Worm (Caenorhabditis elegans) whole organism, young adult: Measurements from ENCODE around the gene C14A4.6.

Experiments used
- B0019.2 ChIP-seq: fragments of 200-800 bp; sonication (Bioruptor generic); conservative IDR thresholded peaks from 2 replicates; pipeline ENCODE4 v1.3.6; 2022; ENCODE audit warnings: missing genetic modification reagents, missing genetic modification characterization, missing compliant biosample characterization
- B0035.1 ChIP-seq: sonication (generic microtip); optimal IDR thresholded peaks from 2 replicates; lab custom pipeline; 2016; ENCODE audit warnings: missing genetic modification characterization, mild to moderate bottlenecking, missing compliant biosample characterization, missing genotype, missing genetic modification reagents
- C06A6.2 ChIP-seq: fragments of 200-800 bp; sonication (Bioruptor generic); conservative IDR thresholded peaks from 2 replicates; pipeline ENCODE4 v1.3.6; 2022; ENCODE audit warnings: missing genetic modification characterization, missing compliant biosample characterization
- F10E7.11 ChIP-seq: sonication (generic microtip); optimal IDR thresholded peaks from 2 replicates; lab custom pipeline; 2017; ENCODE audit warnings: mild to moderate bottlenecking, missing genetic modification characterization, moderate library complexity, missing compliant biosample characterization
- F22D6.2 ChIP-seq: sonication (generic microtip); optimal IDR thresholded peaks from 2 replicates; lab custom pipeline; 2016; ENCODE audit warnings: mild to moderate bottlenecking, missing genetic modification characterization, missing compliant biosample characterization
- F23B12.7 ChIP-seq: sonication (generic microtip); optimal IDR thresholded peaks from 2 replicates; lab custom pipeline; 2017; ENCODE audit warnings: missing genetic modification characterization, mild to moderate bottlenecking, missing compliant biosample characterization, antibody characterized with exemption, moderate library complexity; ENCODE audit not compliant: insufficient read depth
- F57A8.1 ChIP-seq: fragments of 200-800 bp; sonication (Bioruptor generic); optimal IDR thresholded peaks from 2 replicates; lab custom pipeline; 2018; ENCODE audit warnings: mild to moderate bottlenecking, missing genetic modification characterization, moderate library complexity, missing compliant biosample characterization
- K12H6.12 ChIP-seq: fragments of 200-800 bp; sonication (Bioruptor generic); optimal IDR thresholded peaks from 2 replicates; lab custom pipeline; 2018; ENCODE audit warnings: mild to moderate bottlenecking, missing genetic modification characterization, missing compliant biosample characterization
- Y53F4B.3 ChIP-seq: fragments of 200-800 bp; sonication (Bioruptor generic); IDR thresholded peaks from 2 replicates; pipeline ENCODE4 v1.3.6; 2022; ENCODE audit warnings: missing genetic modification reagents, missing genetic modification characterization, missing compliant biosample characterization
- Y53G8AR.9 ChIP-seq: fragments of 200-800 bp; sonication (Bioruptor generic); conservative IDR thresholded peaks from 2 replicates; pipeline ENCODE4 v1.3.6; 2022; ENCODE audit warnings: missing genetic modification reagents, missing genetic modification characterization, missing compliant biosample characterization
- Y56A3A.18 ChIP-seq: fragments of 200-800 bp; sonication (Bioruptor generic); IDR thresholded peaks from 2 replicates; pipeline ENCODE4 v1.3.6; 2022; ENCODE audit warnings: missing genetic modification reagents, missing genetic modification characterization, missing compliant biosample characterization
- Y67H2A.10 ChIP-seq: fragments of 200-800 bp; sonication (Bioruptor generic); conservative IDR thresholded peaks from 2 replicates; pipeline ENCODE4 v1.3.6; 2022; ENCODE audit warnings: missing genetic modification reagents, missing genetic modification characterization, missing compliant biosample characterization
- ZK185.1 ChIP-seq: sonication (generic microtip); optimal IDR thresholded peaks from 2 replicates; lab custom pipeline; 2016; ENCODE audit warnings: mild to moderate bottlenecking, missing genetic modification characterization, missing compliant biosample characterization; ENCODE audit not compliant: poor library complexity, severe bottlenecking
- atf-7 ChIP-seq: sonication (generic microtip); optimal IDR thresholded peaks from 2 replicates; lab custom pipeline; 2017; ENCODE audit warnings: mild to moderate bottlenecking, missing genetic modification characterization, missing compliant biosample characterization
- bed-2 ChIP-seq: fragments of 200-800 bp; sonication (Bioruptor generic); IDR thresholded peaks from 2 replicates; pipeline ENCODE4 v1.3.6; 2022; ENCODE audit warnings: missing genetic modification reagents, missing genetic modification characterization, missing compliant biosample characterization
- cebp-2 ChIP-seq: fragments of 200-800 bp; sonication (Bioruptor generic); IDR thresholded peaks from 2 replicates; pipeline ENCODE4 v1.3.6; 2022; ENCODE audit warnings: missing genetic modification characterization, missing compliant biosample characterization
- ceh-27 ChIP-seq: fragments of 200-800 bp; sonication (Bioruptor generic); optimal IDR thresholded peaks from 2 replicates; lab custom pipeline; 2018; ENCODE audit warnings: mild to moderate bottlenecking, missing genetic modification characterization, moderate library complexity, missing compliant biosample characterization
- ceh-79 ChIP-seq: sonication (generic microtip); optimal IDR thresholded peaks from 2 replicates; lab custom pipeline; 2017; ENCODE audit warnings: mild to moderate bottlenecking, missing genetic modification characterization, missing compliant biosample characterization
- die-1 ChIP-seq: sonication (generic microtip); optimal IDR thresholded peaks from 2 replicates; lab custom pipeline; 2016; ENCODE audit warnings: missing genotype, mild to moderate bottlenecking, missing genetic modification characterization, missing compliant biosample characterization
- dpff-1 ChIP-seq: sonication (generic microtip); optimal IDR thresholded peaks from 2 replicates; lab custom pipeline; 2017; ENCODE audit warnings: mild to moderate bottlenecking, missing genetic modification characterization, missing compliant biosample characterization
- egl-18 ChIP-seq: fragments of 200-800 bp; sonication (Bioruptor generic); IDR thresholded peaks from 2 replicates; pipeline ENCODE4 v1.3.6; 2022; ENCODE audit warnings: missing genetic modification reagents, missing genetic modification characterization, missing compliant biosample characterization
- ekl-4 ChIP-seq: fragments of 200-800 bp; sonication (Bioruptor generic); IDR thresholded peaks from 2 replicates; pipeline ENCODE4 v1.3.6; 2022; ENCODE audit warnings: missing genetic modification reagents, missing genetic modification characterization, missing compliant biosample characterization
- gei-17 ChIP-seq: fragments of 200-800 bp; sonication (Bioruptor generic); optimal IDR thresholded peaks from 2 replicates; lab custom pipeline; 2018; ENCODE audit warnings: mild to moderate bottlenecking, missing genetic modification characterization, missing compliant biosample characterization
- him-1 ChIP-seq: sonication (generic microtip); optimal IDR thresholded peaks from 2 replicates; lab custom pipeline; 2016; ENCODE audit warnings: missing genotype, missing genetic modification reagents, missing genetic modification characterization, missing compliant biosample characterization
- hlh-26 ChIP-seq: fragments of 200-800 bp; sonication (Bioruptor generic); conservative IDR thresholded peaks from 2 replicates; pipeline ENCODE4 v1.3.6; 2022; ENCODE audit warnings: missing genetic modification reagents, missing genetic modification characterization, missing compliant biosample characterization
- hmg-20 ChIP-seq: fragments of 200-800 bp; sonication (Bioruptor generic); IDR thresholded peaks from 2 replicates; pipeline ENCODE4 v1.3.6; 2022; ENCODE audit warnings: missing genetic modification reagents, missing genetic modification characterization, missing compliant biosample characterization
- hrde-1 ChIP-seq: sonication (generic microtip); optimal IDR thresholded peaks from 2 replicates; lab custom pipeline; 2016; ENCODE audit warnings: missing genetic modification characterization, mild to moderate bottlenecking, missing compliant biosample characterization, moderate library complexity, missing genotype, missing genetic modification reagents, borderline replicate concordance
- hsf-1 ChIP-seq: fragments of 200-800 bp; sonication (Bioruptor generic); IDR thresholded peaks from 2 replicates; pipeline ENCODE4 v1.3.6; 2022; ENCODE audit warnings: missing genetic modification reagents, missing genetic modification characterization, missing compliant biosample characterization
- lag-1 ChIP-seq: fragments of 200-800 bp; sonication (Bioruptor generic); IDR thresholded peaks from 2 replicates; pipeline ENCODE4 v1.3.6; 2022; ENCODE audit warnings: missing genetic modification reagents, missing genetic modification characterization, missing compliant biosample characterization
- let-526 ChIP-seq: fragments of 200-800 bp; sonication (Bioruptor generic); IDR thresholded peaks from 2 replicates; pipeline ENCODE4 v1.3.6; 2022; ENCODE audit warnings: missing genetic modification reagents, missing genetic modification characterization, missing compliant biosample characterization
- lin-26 ChIP-seq: fragments of 200-800 bp; sonication (Bioruptor generic); IDR thresholded peaks from 2 replicates; pipeline ENCODE4 v1.3.6; 2022; ENCODE audit warnings: missing genetic modification reagents, missing genetic modification characterization, missing compliant biosample characterization
- lin-54 ChIP-seq: fragments of 200-800 bp; sonication (Bioruptor generic); optimal IDR thresholded peaks from 2 replicates; lab custom pipeline; 2018; ENCODE audit warnings: mild to moderate bottlenecking, missing genetic modification characterization, missing compliant biosample characterization
- lsy-27 ChIP-seq: sonication (generic microtip); optimal IDR thresholded peaks from 2 replicates; lab custom pipeline; 2017; ENCODE audit warnings: missing genetic modification characterization, mild to moderate bottlenecking, missing compliant biosample characterization, antibody characterized with exemption, missing genotype, borderline replicate concordance; ENCODE audit not compliant: insufficient read depth
- madf-6 ChIP-seq: fragments of 200-800 bp; sonication (Bioruptor generic); IDR thresholded peaks from 2 replicates; pipeline ENCODE4 v1.3.6; 2022; ENCODE audit warnings: missing genetic modification reagents, missing genetic modification characterization, missing compliant biosample characterization
- mcd-1 ChIP-seq: fragments of 200-800 bp; sonication (Bioruptor generic); IDR thresholded peaks from 2 replicates; pipeline ENCODE4 v1.3.6; 2022; ENCODE audit warnings: missing genetic modification reagents, missing genetic modification characterization, missing compliant biosample characterization
- mel-28 ChIP-seq: sonication (generic microtip); optimal IDR thresholded peaks from 2 replicates; lab custom pipeline; 2016; ENCODE audit warnings: borderline replicate concordance, mild to moderate bottlenecking, missing genetic modification characterization, missing compliant biosample characterization
- nhr-120 ChIP-seq: fragments of 200-800 bp; sonication (Bioruptor generic); IDR thresholded peaks from 2 replicates; pipeline ENCODE4 v1.3.6; 2022; ENCODE audit warnings: missing genetic modification characterization, missing compliant biosample characterization
- nhr-27 ChIP-seq: fragments of 200-800 bp; sonication (Bioruptor generic); optimal IDR thresholded peaks from 2 replicates; lab custom pipeline; 2018; ENCODE audit warnings: mild to moderate bottlenecking, missing genetic modification characterization, moderate library complexity, missing compliant biosample characterization
- nhr-90 ChIP-seq: sonication (generic microtip); optimal IDR thresholded peaks from 2 replicates; lab custom pipeline; 2016; ENCODE audit warnings: missing genotype, mild to moderate bottlenecking, missing genetic modification characterization, missing compliant biosample characterization
- repo-1 ChIP-seq: sonication (generic microtip); optimal IDR thresholded peaks from 2 replicates; lab custom pipeline; 2017; ENCODE audit warnings: mild to moderate bottlenecking, missing genetic modification characterization, missing compliant biosample characterization
- rpc-1 ChIP-seq, 2 experiments: fragments of 150-350 bp in 1 of 2; sonication (generic microtip) in 1 of 2; optimal IDR thresholded peaks; 2 replicates each; lab custom pipeline; 2014 to 2018; ENCODE audit warnings: missing biosample characterization in 1 of 2, missing genetic modification characterization in 1 of 2, missing genetic modification reagents in 1 of 2, missing genotype in 1 of 2
- sea-2 ChIP-seq: fragments of 200-800 bp; sonication (Bioruptor generic); IDR thresholded peaks from 2 replicates; pipeline ENCODE4 v1.3.6; 2022; ENCODE audit warnings: missing genetic modification characterization, missing compliant biosample characterization
- somi-1 ChIP-seq: fragments of 200-800 bp; sonication (Bioruptor generic); optimal IDR thresholded peaks from 2 replicates; lab custom pipeline; 2018; ENCODE audit warnings: mild to moderate bottlenecking, missing genetic modification characterization, missing compliant biosample characterization
- tbx-9 ChIP-seq: sonication (generic microtip); optimal IDR thresholded peaks from 2 replicates; lab custom pipeline; 2016; ENCODE audit warnings: borderline replicate concordance, missing genetic modification characterization, inconsistent platforms, missing compliant biosample characterization
- unc-130 ChIP-seq: sonication (generic microtip); optimal IDR thresholded peaks from 2 replicates; lab custom pipeline; 2016; ENCODE audit warnings: missing genetic modification reagents, missing genetic modification characterization, missing compliant biosample characterization
- xnd-1 ChIP-seq: sonication (generic microtip); optimal IDR thresholded peaks from 2 replicates; lab custom pipeline; 2016; ENCODE audit warnings: missing genotype, missing genetic modification reagents, missing genetic modification characterization, missing compliant biosample characterization
- ztf-18 ChIP-seq: sonication (generic microtip); optimal IDR thresholded peaks from 2 replicates; lab custom pipeline; 2016; ENCODE audit warnings: missing genotype, mild to moderate bottlenecking, missing genetic modification characterization, missing compliant biosample characterization
- ztf-26 ChIP-seq: sonication (generic microtip); optimal IDR thresholded peaks from 2 replicates; lab custom pipeline; 2017; ENCODE audit warnings: missing genetic modification characterization, missing compliant biosample characterization

The C14A4.6 gene

ce11 chrII:10547311-10547710 is 47.3 kb downstream of the C14A4.6 start (continued):
- TF ChIP-seq F10E7.11: no peak
- 0 out of 2 replicates have a peak, but pooled peaks have one; percentile 12 for TF ChIP-seq Y53G8AR.9 (GFP tag; lab: Robert Waterston, UW)
- no peak for TF ChIP-seq lag-1
- no peak for TF ChIP-seq F23B12.7
- no peak for TF ChIP-seq Y56A3A.18 (GFP tag; lab: Robert Waterston, UW)
- TF ChIP-seq F22D6.2: no peak
- TF ChIP-seq ceh-27: no peak
- TF ChIP-seq egl-18 (GFP tag; lab: Robert Waterston, UW): no peak
- peak; percentile 77 for TF ChIP-seq atf-7
- no peak for TF ChIP-seq bed-2 (GFP tag; lab: Robert Waterston, UW)
- TF ChIP-seq ekl-4 (GFP tag; lab: Robert Waterston, UW): peak; percentile 50; the same call in 1 of the 2 replicates
- peak; percentile 50 for TF ChIP-seq somi-1 (GFP tag; lab: Kevin White, UChicago)
- no peak; the same call in 1 of the 2 replicates for TF ChIP-seq Y67H2A.10
- TF ChIP-seq nhr-27 (tag; lab: Kevin White, UChicago): no peak
- no peak for TF ChIP-seq lin-54 (GFP tag; lab: Kevin White, UChicago)
- peak; percentile 59 for TF ChIP-seq dpff-1 (tag; lab: Kevin White, UChicago)
- no peak for TF ChIP-seq gei-17 (GFP tag; lab: Kevin White, UChicago)
- peak; percentile 80 for TF ChIP-seq ztf-26 (tag; lab: Kevin White, UChicago)
- TF ChIP-seq xnd-1 (tag; lab: Kevin White, UChicago): no peak
- TF ChIP-seq nhr-120: 0 out of 2 replicates have a peak, but pooled peaks have one; percentile 23
- TF ChIP-seq mcd-1 (GFP tag; lab: Robert Waterston, UW): peak; percentile 51
- TF ChIP-seq lin-26 (GFP tag; lab: Robert Waterston, UW): no peak; the same call in 1 of the 2 replicates
- TF ChIP-seq let-526 (GFP tag; lab: Robert Waterston, UW): 0 out of 2 replicates have a peak, but pooled peaks have one; percentile 52
- no peak for TF ChIP-seq lsy-27 (tag; lab: Kevin White, UChicago)
- TF ChIP-seq ztf-18 (tag; lab: Kevin White, UChicago): no peak
- no peak for TF ChIP-seq unc-130
- TF ChIP-seq B0035.1 (tag; lab: Kevin White, UChicago): no peak
- TF ChIP-seq mel-28 (tag; lab: Kevin White, UChicago): no peak
- no peak for TF ChIP-seq repo-1 (tag; lab: Kevin White, UChicago)
- TF ChIP-seq nhr-90: no peak
- TF ChIP-seq F57A8.1 (GFP tag; lab: Kevin White, UChicago): no peak
- TF ChIP-seq cebp-2 (GFP tag; lab: Robert Waterston, UW): 0 out of 2 replicates have a peak, but pooled peaks have one; percentile 82
- no peak for TF ChIP-seq him-1
- TF ChIP-seq hmg-20 (GFP tag; lab: Robert Waterston, UW): no peak
- no peak for TF ChIP-seq Y53F4B.3 (GFP tag; lab: Robert Waterston, UW)
- TF ChIP-seq tbx-9: no peak
- TF ChIP-seq hrde-1 (tag; lab: Kevin White, UChicago): no peak
- no peak for TF ChIP-seq B0019.2 (GFP tag; lab: Robert Waterston, UW)
- TF ChIP-seq sea-2 (GFP tag; lab: Robert Waterston, UW): no peak
- no peak for TF ChIP-seq ceh-79 (tag; lab: Kevin White, UChicago)
- TF ChIP-seq rpc-1 (optimal IDR thresholded peaks at IDR 0.05; lab: Kevin White, UChicago): no peak
- TF ChIP-seq rpc-1 (tag; optimal IDR thresholded peaks at IDR 0.05; lab: Kevin White, UChicago): no peak
- TF ChIP-seq madf-6 (GFP tag; lab: Robert Waterston, UW): no peak
- TF ChIP-seq C06A6.2: peak; percentile 64
- no peak for TF ChIP-seq K12H6.12 (tag; lab: Kevin White, UChicago)
- TF ChIP-seq hlh-26 (GFP tag; lab: Robert Waterston, UW): no peak
- TF ChIP-seq hsf-1 (GFP tag; lab: Robert Waterston, UW): no peak
- TF ChIP-seq ZK185.1 (tag; lab: Kevin White, UChicago): no peak
- TF ChIP-seq die-1 (tag; lab: Kevin White, UChicago): no peak
